Worm (Caenorhabditis elegans) whole organism, L4/young adult: Measurements from ENCODE around the gene pgp-6.

Experiments
- W03F9.2 ChIP-seq: fragments of 150-350 bp; optimal IDR thresholded peaks from 2 replicates; lab custom pipeline; 2014; ENCODE audit warnings: missing biosample characterization, missing genetic modification characterization
- dao-5 ChIP-seq: sonication (generic microtip); optimal IDR thresholded peaks from 2 replicates; lab custom pipeline; 2016; ENCODE audit warnings: missing genotype, missing genetic modification characterization, moderate library complexity, missing compliant biosample characterization
- him-1 ChIP-seq: sonication (generic microtip); optimal IDR thresholded peaks from 2 replicates; lab custom pipeline; 2016; ENCODE audit warnings: missing genotype, missing genetic modification reagents, missing genetic modification characterization, missing compliant biosample characterization

The pgp-6 gene

ce11 chrX:10877138-10877743 lies at the start of gene pgp-6:
TSS of gene pgp-6 (minus strand) at chrX:10877425.
- TF ChIP-seq W03F9.2 (tag; lab: Kevin White, UChicago) = no peak
- TF ChIP-seq him-1 (tag; lab: Kevin White, UChicago) = no peak
- TF ChIP-seq dao-5 = no peak

ce11 chrX:10924031-10924430 lies 46.8 kb upstream of the pgp-6 start:
- TF ChIP-seq W03F9.2 (tag; lab: Kevin White, UChicago) = no peak
- no peak for TF ChIP-seq dao-5
- TF ChIP-seq him-1 (tag; lab: Kevin White, UChicago) = no peak

ce11 chrX:10919613-10920012 lies 42.4 kb upstream of the pgp-6 start, which contains the start of gene nstp-9:
TSS of gene nstp-9 (minus strand) at chrX:10919713.
- TF ChIP-seq him-1 (tag; lab: Kevin White, UChicago) (no peak), dao-5 (no peak), W03F9.2 (tag; lab: Kevin White, UChicago) (no peak)

- TF ChIP-seq him-1 (tag; lab: Kevin White, UChicago) = no peak
- no peak for TF ChIP-seq W03F9.2 (tag; lab: Kevin White, UChicago)
- no peak for TF ChIP-seq dao-5
These were observed 39.0 kb upstream of the pgp-6 start for ce11 chrX:10916194-10916593.

ce11 chrX:10914421-10915277 lies 37.4 kb upstream of the pgp-6 start:
- no peak for TF ChIP-seq him-1 (tag; lab: Kevin White, UChicago)
- TF ChIP-seq dao-5 = no peak
- TF ChIP-seq W03F9.2 (tag; lab: Kevin White, UChicago) = no peak

ce11 chrX:10913981-10914380 lies 36.8 kb upstream of the pgp-6 start, which contains the start of gene F47B10.9:
TSS of gene F47B10.9 (minus strand) at chrX:10914081.
- TF ChIP-seq dao-5 (no peak), him-1 (tag; lab: Kevin White, UChicago) (no peak), W03F9.2 (tag; lab: Kevin White, UChicago) (no peak)

ce11 chrX:10910716-10911115 lies 33.5 kb upstream of the pgp-6 start, which contains the start of gene F47B10.8:
TSS of gene F47B10.8 (minus strand) at chrX:10910816.
- no peak for TF ChIP-seq him-1 (tag; lab: Kevin White, UChicago)
- TF ChIP-seq dao-5 = no peak
- no peak for TF ChIP-seq W03F9.2 (tag; lab: Kevin White, UChicago)

ce11 chrX:10909661-10910060 lies 32.4 kb upstream of the pgp-6 start:
- no peak for TF ChIP-seq W03F9.2 (tag; lab: Kevin White, UChicago)

- TF ChIP-seq W03F9.2 (tag; lab: Kevin White, UChicago) = no peak
- no peak for TF ChIP-seq dao-5
- no peak for TF ChIP-seq him-1 (tag; lab: Kevin White, UChicago)
These were observed 30.2 kb upstream of the pgp-6 start for ce11 chrX:10907418-10907817.

- TF ChIP-seq dao-5 (no peak), him-1 (tag; lab: Kevin White, UChicago) (no peak), W03F9.2 (tag; lab: Kevin White, UChicago) (no peak)
These were observed 26.2 kb upstream of the pgp-6 start for ce11 chrX:10903416-10903815.

ce11 chrX:10902723-10903322 lies 25.6 kb upstream of the pgp-6 start, which contains the start of gene acbp-3:
TSS of gene acbp-3 (plus strand) at chrX:10903272.
- TF ChIP-seq dao-5 (no peak), W03F9.2 (tag; lab: Kevin White, UChicago) (no peak), him-1 (tag; lab: Kevin White, UChicago) (no peak)

ce11 chrX:10901766-10902165 lies 24.5 kb upstream of the pgp-6 start:
- no peak for TF ChIP-seq him-1 (tag; lab: Kevin White, UChicago)
- TF ChIP-seq dao-5 = no peak
- TF ChIP-seq W03F9.2 (tag; lab: Kevin White, UChicago) = no peak

- no peak for TF ChIP-seq W03F9.2 (tag; lab: Kevin White, UChicago)
- no peak for TF ChIP-seq him-1 (tag; lab: Kevin White, UChicago)
- no peak for TF ChIP-seq dao-5
These were observed 23.7 kb upstream of the pgp-6 start for ce11 chrX:10900952-10901351.
